Fruit fly (Drosophila melanogaster) whole organism, embryonic: ENCODE results near the gene CG15643.
A peak's percentile ranks its signal among the peaks of the same experiment; 100 is the strongest.

ENCODE experiments used
- Antp ChIP-seq: fragments of 200-800 bp; sonication (Bioruptor generic); optimal IDR thresholded peaks from 3 replicates; lab custom pipeline; 2016; ENCODE audit warnings: missing biosample characterization, missing genetic modification characterization
- CG10147 ChIP-seq: fragments of 200-800 bp; sonication (Bioruptor generic); optimal IDR thresholded peaks from 2 replicates; lab custom pipeline; 2019; ENCODE audit warnings: missing biosample characterization, mild to moderate bottlenecking, missing genetic modification characterization, moderate library complexity
- CG11456 ChIP-seq: fragments of 200-800 bp; sonication (Bioruptor generic); IDR thresholded peaks from 3 replicates; pipeline ENCODE4 v1.3.6; 2022; ENCODE audit warnings: missing biosample characterization, missing genetic modification characterization
- CG11504 ChIP-seq: fragments of 200-800 bp; sonication (Bioruptor generic); optimal IDR thresholded peaks from 3 replicates; lab custom pipeline; 2019; ENCODE audit warnings: missing biosample characterization, mild to moderate bottlenecking, missing genetic modification characterization, moderate library complexity
- CG12071 ChIP-seq: fragments of 200-800 bp; sonication (Bioruptor generic); optimal IDR thresholded peaks from 3 replicates; lab custom pipeline; 2018; ENCODE audit warnings: missing biosample characterization, mild to moderate bottlenecking, missing genetic modification characterization
- CG12659 ChIP-seq: fragments of 200-800 bp; sonication (Bioruptor generic); optimal IDR thresholded peaks from 3 replicates; lab custom pipeline; 2017; ENCODE audit warnings: mild to moderate bottlenecking, missing biosample characterization, missing genetic modification reagents, missing genetic modification characterization
- CG13296 ChIP-seq: fragments of 200-800 bp; sonication (Bioruptor generic); optimal IDR thresholded peaks from 3 replicates; lab custom pipeline; 2018; ENCODE audit warnings: missing biosample characterization, mild to moderate bottlenecking, missing genetic modification characterization
- CG14050 ChIP-seq: fragments of 200-800 bp; sonication (Bioruptor generic); IDR thresholded peaks from 3 replicates; pipeline ENCODE4 v1.3.6; 2022; ENCODE audit warnings: missing biosample characterization, missing genetic modification characterization
- CG18476 ChIP-seq: fragments of 200-800 bp; sonication (Bioruptor generic); optimal IDR thresholded peaks from 2 replicates; lab custom pipeline; 2016; ENCODE audit warnings: missing biosample characterization, mild to moderate bottlenecking, missing genetic modification characterization
- CG2199 ChIP-seq: fragments of 200-800 bp; sonication (Bioruptor generic); IDR thresholded peaks from 3 replicates; pipeline ENCODE4 v1.3.6; 2022; ENCODE audit warnings: missing biosample characterization, missing genetic modification characterization
- CG31441 ChIP-seq: fragments of 200-800 bp; sonication (Bioruptor generic); IDR thresholded peaks from 2 replicates; pipeline ENCODE4 v1.3.6; 2022; ENCODE audit warnings: missing biosample characterization, missing genetic modification characterization
- CG34224 ChIP-seq: fragments of 200-800 bp; sonication (Bioruptor generic); IDR thresholded peaks from 3 replicates; pipeline ENCODE4 v1.3.6; 2022; ENCODE audit warnings: missing biosample characterization, missing genetic modification characterization; ENCODE audit not compliant: partially characterized antibody
- CG6813 ChIP-seq: fragments of 200-800 bp; sonication (Bioruptor generic); optimal IDR thresholded peaks from 2 replicates; lab custom pipeline; 2017; ENCODE audit warnings: missing biosample characterization, missing genetic modification characterization, mild to moderate bottlenecking, moderate library complexity, missing genetic modification reagents
- CrebB ChIP-seq: fragments of 200-800 bp; sonication (Bioruptor generic); optimal IDR thresholded peaks from 3 replicates; lab custom pipeline; 2018; ENCODE audit warnings: missing biosample characterization, mild to moderate bottlenecking, missing genetic modification characterization
- Doc3 ChIP-seq: fragments of 200-800 bp; sonication (Bioruptor generic); IDR thresholded peaks from 3 replicates; pipeline ENCODE4 v1.3.6; 2022; ENCODE audit warnings: missing biosample characterization, missing genetic modification characterization; ENCODE audit not compliant: partially characterized antibody
- Ets97D ChIP-seq: fragments of 200-800 bp; sonication (Bioruptor generic); optimal IDR thresholded peaks from 3 replicates; lab custom pipeline; 2016; ENCODE audit warnings: missing biosample characterization, missing genetic modification characterization
- Hand ChIP-seq: fragments of 200-800 bp; sonication (Bioruptor generic); optimal IDR thresholded peaks from 2 replicates; lab custom pipeline; 2017; ENCODE audit warnings: mild to moderate bottlenecking, missing biosample characterization, missing genetic modification reagents, missing genetic modification characterization
- Hmr ChIP-seq: fragments of 200-800 bp; sonication (Bioruptor generic); optimal IDR thresholded peaks from 3 replicates; lab custom pipeline; 2017; ENCODE audit warnings: mild to moderate bottlenecking, missing biosample characterization, missing genetic modification reagents, missing genetic modification characterization
- Hr78 ChIP-seq, 2 experiments: fragments of 200-800 bp in 1 of 2; fragments of >200 bp in 1 of 2; sonication (Bioruptor generic) in 1 of 2; optimal IDR thresholded peaks; 2 replicates each; lab custom pipeline; 2017 to 2019; ENCODE audit warnings: missing biosample characterization in 2 of 2, missing genetic modification characterization in 2 of 2, mild to moderate bottlenecking in 1 of 2, moderate library complexity in 1 of 2
- MESR4 ChIP-seq: fragments of 200-800 bp; sonication (Bioruptor generic); optimal IDR thresholded peaks from 2 replicates; lab custom pipeline; 2018; ENCODE audit warnings: missing biosample characterization, mild to moderate bottlenecking, missing genetic modification characterization, moderate library complexity
- Six4 ChIP-seq: fragments of 200-800 bp; sonication (Bioruptor generic); optimal IDR thresholded peaks from 2 replicates; lab custom pipeline; 2016; ENCODE audit warnings: missing biosample characterization, missing genetic modification characterization
- Tbp ChIP-seq: fragments of >200 bp; optimal IDR thresholded peaks from 2 replicates; lab custom pipeline; 2018; ENCODE audit warnings: missing biosample characterization, missing genetic modification characterization
- bbx ChIP-seq: fragments of 200-800 bp; sonication (Bioruptor generic); IDR thresholded peaks from 2 replicates; pipeline ENCODE4 v1.3.6; 2022; ENCODE audit warnings: missing biosample characterization, missing genetic modification characterization; ENCODE audit not compliant: partially characterized antibody
- cato ChIP-seq: fragments of 200-800 bp; sonication (Bioruptor generic); optimal IDR thresholded peaks from 2 replicates; lab custom pipeline; 2016; ENCODE audit warnings: missing biosample characterization, missing genetic modification characterization, borderline replicate concordance
- chinmo ChIP-seq: fragments of 200-800 bp; sonication (Bioruptor generic); IDR thresholded peaks from 4 replicates; pipeline ENCODE4 v1.3.6; 2022; ENCODE audit warnings: missing biosample characterization, missing genetic modification characterization; ENCODE audit not compliant: partially characterized antibody
- fd64A ChIP-seq: fragments of 200-800 bp; sonication (Bioruptor generic); optimal IDR thresholded peaks from 3 replicates; lab custom pipeline; 2018; ENCODE audit warnings: missing biosample characterization, mild to moderate bottlenecking, missing genetic modification characterization
- fu2 ChIP-seq: fragments of 200-800 bp; sonication (Bioruptor generic); optimal IDR thresholded peaks from 2 replicates; lab custom pipeline; 2016; ENCODE audit warnings: missing biosample characterization, missing genetic modification characterization
- gt ChIP-seq: fragments of 200-800 bp; sonication (Bioruptor generic); IDR thresholded peaks from 2 replicates; pipeline ENCODE4 v1.3.6; 2022; ENCODE audit warnings: missing biosample characterization, missing genetic modification characterization
- h ChIP-seq: fragments of >200 bp; optimal IDR thresholded peaks from 2 replicates; lab custom pipeline; 2017
- ind ChIP-seq: fragments of 200-800 bp; sonication (Bioruptor generic); optimal IDR thresholded peaks from 3 replicates; lab custom pipeline; 2016; ENCODE audit warnings: missing biosample characterization, missing genetic modification characterization
- insv ChIP-seq, 2 experiments: fragments of 200-800 bp; sonication (Bioruptor generic); optimal IDR thresholded peaks; 3 replicates each; lab custom pipeline; 2016 to 2018; ENCODE audit warnings: missing biosample characterization in 2 of 2, missing genetic modification characterization in 2 of 2
- kah ChIP-seq: fragments of 200-800 bp; sonication (Bioruptor generic); optimal IDR thresholded peaks from 2 replicates; lab custom pipeline; 2018; ENCODE audit warnings: missing biosample characterization, mild to moderate bottlenecking, missing genetic modification characterization
- lola ChIP-seq, 3 experiments: fragments of >200 bp in 2 of 3; fragments of 200-800 bp in 1 of 3; sonication (Bioruptor generic) in 1 of 3; optimal IDR thresholded peaks; 2 replicates each; lab custom pipeline; 2017 to 2019; ENCODE audit warnings: missing biosample characterization in 3 of 3, missing genetic modification characterization in 3 of 3, mild to moderate bottlenecking in 1 of 3, moderate library complexity in 1 of 3
- odd ChIP-seq: fragments of 200-800 bp; sonication (Bioruptor generic); optimal IDR thresholded peaks from 2 replicates; lab custom pipeline; 2017; ENCODE audit warnings: missing biosample characterization, mild to moderate bottlenecking, missing genetic modification characterization
- pros ChIP-seq: fragments of 200-800 bp; sonication (Bioruptor generic); optimal IDR thresholded peaks from 3 replicates; lab custom pipeline; 2019; ENCODE audit warnings: missing biosample characterization, mild to moderate bottlenecking, missing genetic modification characterization, moderate library complexity
- sisA ChIP-seq: fragments of 200-800 bp; sonication (Bioruptor generic); IDR thresholded peaks from 2 replicates; pipeline ENCODE4 v1.3.6; 2022; ENCODE audit warnings: missing biosample characterization, missing genetic modification characterization
- stc ChIP-seq: fragments of 200-800 bp; sonication (Bioruptor generic); IDR thresholded peaks from 2 replicates; pipeline ENCODE4 v1.3.6; 2022; ENCODE audit warnings: missing biosample characterization, missing genetic modification characterization
- tap ChIP-seq: fragments of 200-800 bp; optimal IDR thresholded peaks from 3 replicates; lab custom pipeline; 2019; ENCODE audit warnings: missing biosample characterization, mild to moderate bottlenecking, missing genetic modification characterization, moderate library complexity
- vnd ChIP-seq: fragments of 200-800 bp; sonication (Bioruptor generic); IDR thresholded peaks from 3 replicates; pipeline ENCODE4 v1.3.6; 2022; ENCODE audit warnings: missing biosample characterization, missing genetic modification characterization; ENCODE audit not compliant: partially characterized antibody

Gene CG15643

dm6 chrX:15618953-15619630, 47.1 kb upstream of the CG15643 start (continued):
- peak; percentile 49 for TF ChIP-seq CrebB (tag; lab: Kevin White, UChicago)
- TF ChIP-seq CG11504 (tag; lab: Kevin White, UChicago): peak; percentile 89
- peak; percentile 61 for TF ChIP-seq CG10147 (GFP tag; lab: Kevin White, UChicago)
- TF ChIP-seq CG2199 (GFP tag; lab: Robert Waterston, UW): peak; percentile 49; the same call in 1 of the 3 replicates
- no peak for TF ChIP-seq vnd (GFP tag; lab: Robert Waterston, UW)
- TF ChIP-seq ind (GFP tag; lab: Kevin White, UChicago): peak; percentile 90
- TF ChIP-seq CG13296 (GFP tag; lab: Kevin White, UChicago): peak; percentile 58
- TF ChIP-seq gt (GFP tag; lab: Robert Waterston, UW): peak; percentile 56; the same call in 1 of the 2 replicates
- TF ChIP-seq pros (GFP tag; lab: Kevin White, UChicago): no peak
- peak; percentile 70 for TF ChIP-seq cato (GFP tag; lab: Kevin White, UChicago)
- TF ChIP-seq fu2 (GFP tag; lab: Kevin White, UChicago): peak; percentile 57
- no peak for TF ChIP-seq Tbp (GFP tag; lab: Kevin White, UChicago)
- TF ChIP-seq CG34224 (GFP tag; lab: Robert Waterston, UW): no peak
- TF ChIP-seq Hr78 (GFP tag; optimal IDR thresholded peaks at IDR 0.05; lab: Kevin White, UChicago): no peak
- peak; percentile 56 for TF ChIP-seq odd (GFP tag; lab: Kevin White, UChicago)
- no peak for TF ChIP-seq insv (GFP tag; optimal IDR thresholded peaks at IDR 0.05; lab: Kevin White, UChicago)
- TF ChIP-seq MESR4 (GFP tag; lab: Kevin White, UChicago): peak; percentile 16
- TF ChIP-seq stc: peak; percentile 39; the same call in 1 of the 2 replicates
- TF ChIP-seq bbx (GFP tag; lab: Robert Waterston, UW): no peak
- peak; percentile 69 for TF ChIP-seq fd64A (GFP tag; lab: Kevin White, UChicago)
- TF ChIP-seq Hmr (GFP tag; lab: Kevin White, UChicago): peak; percentile 66
- TF ChIP-seq kah (GFP tag; lab: Kevin White, UChicago): peak; percentile 61
- TF ChIP-seq Antp (GFP tag; lab: Kevin White, UChicago): peak; percentile 77
- TF ChIP-seq sisA (GFP tag; lab: Robert Waterston, UW): peak; percentile 87
- peak; percentile 67; the same call in 2 of the 3 replicates for TF ChIP-seq CG14050 (GFP tag; lab: Robert Waterston, UW)
- TF ChIP-seq CG12659 (GFP tag; lab: Kevin White, UChicago): peak; percentile 74
- TF ChIP-seq Doc3 (GFP tag; lab: Robert Waterston, UW): no peak
- peak; percentile 30 for TF ChIP-seq Hand
- no peak for TF ChIP-seq h (lab: Kevin White, UChicago)
- TF ChIP-seq chinmo: no peak
- peak; percentile 73 for TF ChIP-seq CG12071
- TF ChIP-seq CG18476 (GFP tag; lab: Kevin White, UChicago): peak; percentile 28
- TF ChIP-seq Six4 (GFP tag; lab: Kevin White, UChicago): peak; percentile 87
- peak; percentile 81 for TF ChIP-seq CG31441 (GFP tag; lab: Robert Waterston, UW)
- TF ChIP-seq tap (tag; lab: Kevin White, UChicago): peak; percentile 72
- peak; percentile 88 for TF ChIP-seq CG11456 (GFP tag; lab: Robert Waterston, UW)
- TF ChIP-seq lola (GFP tag; optimal IDR thresholded peaks at IDR 0.05; lab: Kevin White, UChicago): peak in 1 of 3 experiments; percentile 73
- peak; percentile 60 for TF ChIP-seq CG6813 (GFP tag; lab: Kevin White, UChicago)
- peak; percentile 19 for TF ChIP-seq Ets97D (GFP tag; lab: Kevin White, UChicago)
